Fruit fly (Drosophila melanogaster): ENCODE data around the gene pn.

Gene pn

dm6 chrX:2141854-2142216 lies 39.2 kb upstream of the pn start (continued):
- peak; percentile 34 for TF ChIP-seq Hand (GFP tag; optimal IDR thresholded peaks at IDR 0.05)
- TF ChIP-seq CG18619 (GFP tag; optimal IDR thresholded peaks at IDR 0.05), result peak; percentile 23
- peak; percentile 24 for TF ChIP-seq CG10267 (tag; optimal IDR thresholded peaks at IDR 0.05)
- TF ChIP-seq CG4404 (GFP tag; IDR thresholded peaks at IDR 0.05), result no peak
- TF ChIP-seq Med (GFP tag), result peak; percentile 88
- TF ChIP-seq CG1647 (GFP tag; optimal IDR thresholded peaks at IDR 0.05), result peak; percentile 16
- TF ChIP-seq Neu2 (GFP tag; optimal IDR thresholded peaks at IDR 0.05; ENCODE audit: borderline replicate concordance), result no peak
- TF ChIP-seq Sox102F (GFP tag; optimal IDR thresholded peaks at IDR 0.05), result peak; percentile 50
- no peak; the same call in 2 of the 3 replicates for TF ChIP-seq B-H1 (GFP tag; IDR thresholded peaks at IDR 0.05)
- peak; percentile 8; the same call in 1 of the 3 replicates for TF ChIP-seq gce (GFP tag; IDR thresholded peaks at IDR 0.05)
- no peak for TF ChIP-seq Six4 (GFP tag; optimal IDR thresholded peaks at IDR 0.05)
- TF ChIP-seq CG4854 (GFP tag; optimal IDR thresholded peaks at IDR 0.05), result no peak
- no peak for TF ChIP-seq zf30C (GFP tag; optimal IDR thresholded peaks at IDR 0.05)
- no peak for TF ChIP-seq unc-4 (GFP tag; IDR thresholded peaks at IDR 0.05; ENCODE audit: partially characterized antibody)
- peak; percentile 48; the same call in 1 of the 2 replicates for TF ChIP-seq seq (GFP tag; IDR thresholded peaks at IDR 0.05)
- TF ChIP-seq CG34376 (GFP tag; optimal IDR thresholded peaks at IDR 0.05), result peak; percentile 55
- TF ChIP-seq ranshi (GFP tag; IDR thresholded peaks at IDR 0.05), result peak; percentile 22; the same call in 1 of the 2 replicates
- no peak for TF ChIP-seq CG10462 (GFP tag; optimal IDR thresholded peaks at IDR 0.05)
- TF ChIP-seq CG10321 (GFP tag; IDR thresholded peaks at IDR 0.05), result no peak
- peak; percentile 43 for TF ChIP-seq sqz (GFP tag; optimal IDR thresholded peaks at IDR 0.05)
- TF ChIP-seq CG32767 (GFP tag; IDR thresholded peaks at IDR 0.05), result no peak
- no peak for TF ChIP-seq Stat92E (GFP tag; optimal IDR thresholded peaks at IDR 0.05)
- TF ChIP-seq chm (GFP tag; IDR thresholded peaks at IDR 0.05), result peak; percentile 75; the same call in 1 of the 2 replicates
- peak; percentile 48 for TF ChIP-seq CG12391 (tag; optimal IDR thresholded peaks at IDR 0.05)
- TF ChIP-seq CG18476 (GFP tag; optimal IDR thresholded peaks at IDR 0.05), result no peak
- TF ChIP-seq CTCF (GFP tag; optimal IDR thresholded peaks at IDR 0.05), result no peak
- peak; percentile 44; the same call in 1 of the 2 replicates for TF ChIP-seq CG14014 (GFP tag; IDR thresholded peaks at IDR 0.05)
- peak; percentile 73 for TF ChIP-seq CG10543 (GFP tag; optimal IDR thresholded peaks at IDR 0.05)
- no peak for TF ChIP-seq chinmo (GFP tag; IDR thresholded peaks at IDR 0.05; ENCODE audit: partially characterized antibody)
- TF ChIP-seq vnd (GFP tag; IDR thresholded peaks at IDR 0.05; ENCODE audit: partially characterized antibody), result no peak
- TF ChIP-seq CG11504 (tag; optimal IDR thresholded peaks at IDR 0.05), result peak; percentile 61
- peak; percentile 25 for TF ChIP-seq CG10654 (GFP tag; optimal IDR thresholded peaks at IDR 0.05)
- peak; percentile 28 for TF ChIP-seq pfk (GFP tag; optimal IDR thresholded peaks at IDR 0.05)
- no peak for TF ChIP-seq cad (GFP tag; optimal IDR thresholded peaks at IDR 0.05)
- no peak for TF ChIP-seq zfh2 (GFP tag; optimal IDR thresholded peaks at IDR 0.05)
- TF ChIP-seq CG18599 (GFP tag; optimal IDR thresholded peaks at IDR 0.05), result peak; percentile 72
- TF ChIP-seq E2f2 (GFP tag; IDR thresholded peaks at IDR 0.05), result no peak; the same call in 1 of the 2 replicates
- no peak for TF ChIP-seq crp (GFP tag; optimal IDR thresholded peaks at IDR 0.05)
- TF ChIP-seq bab2 (GFP tag; optimal IDR thresholded peaks at IDR 0.05), result peak; percentile 29
- no peak; the same call in 2 of the 3 replicates for TF ChIP-seq tgo (GFP tag; IDR thresholded peaks at IDR 0.05)
- TF ChIP-seq ara (GFP tag; IDR thresholded peaks at IDR 0.05), result 0 out of 2 replicates have a peak, but pooled peaks have one; percentile 39
- peak; percentile 55 for TF ChIP-seq CG17359 (tag; optimal IDR thresholded peaks at IDR 0.05)
- TF ChIP-seq kah (GFP tag; optimal IDR thresholded peaks at IDR 0.05), result peak; percentile 79
- no peak for TF ChIP-seq tup (GFP tag; optimal IDR thresholded peaks at IDR 0.05)
- TF ChIP-seq Oaz (GFP tag; IDR thresholded peaks at IDR 0.05), result no peak
- peak; percentile 23; the same call in 1 of the 2 replicates for TF ChIP-seq CG9215 (GFP tag; IDR thresholded peaks at IDR 0.05)
- TF ChIP-seq E2f1 (GFP tag; IDR thresholded peaks at IDR 0.05), result no peak; the same call in 1 of the 2 replicates
- TF ChIP-seq fd3F (GFP tag; optimal IDR thresholded peaks at IDR 0.05), result peak; percentile 25
- TF ChIP-seq Abd-B (GFP tag; optimal IDR thresholded peaks at IDR 0.05), result no peak
- no peak for TF ChIP-seq slou (GFP tag; optimal IDR thresholded peaks at IDR 0.05)
- no peak for TF ChIP-seq Gug (GFP tag; IDR thresholded peaks at IDR 0.05)
